Worm (Caenorhabditis elegans) whole organism, young adult: ENCODE results near the gene F09G2.8.
A peak's percentile ranks its signal among the peaks of the same experiment; 100 is the strongest.

Experiments
- B0035.1 ChIP-seq: sonication (generic microtip); optimal IDR thresholded peaks from 2 replicates; lab custom pipeline; 2016; ENCODE audit warnings: missing genetic modification characterization, mild to moderate bottlenecking, missing compliant biosample characterization, missing genotype, missing genetic modification reagents
- B0261.1 ChIP-seq: sonication (generic microtip); optimal IDR thresholded peaks from 2 replicates; lab custom pipeline; 2016; ENCODE audit warnings: mild to moderate bottlenecking, missing genetic modification characterization, moderate library complexity, missing compliant biosample characterization
- C06A6.2 ChIP-seq: fragments of 200-800 bp; sonication (Bioruptor generic); conservative IDR thresholded peaks from 2 replicates; pipeline ENCODE4 v1.3.6; 2022; ENCODE audit warnings: missing genetic modification characterization, missing compliant biosample characterization
- D2030.7 ChIP-seq: fragments of 200-800 bp; sonication (Bioruptor generic); IDR thresholded peaks from 2 replicates; pipeline ENCODE4 v1.3.6; 2022; ENCODE audit warnings: missing genetic modification reagents, missing genetic modification characterization, missing compliant biosample characterization
- F10E7.11 ChIP-seq: sonication (generic microtip); optimal IDR thresholded peaks from 2 replicates; lab custom pipeline; 2017; ENCODE audit warnings: mild to moderate bottlenecking, missing genetic modification characterization, moderate library complexity, missing compliant biosample characterization
- F23B12.7 ChIP-seq: sonication (generic microtip); optimal IDR thresholded peaks from 2 replicates; lab custom pipeline; 2017; ENCODE audit warnings: missing genetic modification characterization, mild to moderate bottlenecking, missing compliant biosample characterization, antibody characterized with exemption, moderate library complexity; ENCODE audit not compliant: insufficient read depth
- F33H1.4 ChIP-seq: fragments of 200-800 bp; sonication (Bioruptor generic); IDR thresholded peaks from 2 replicates; pipeline ENCODE4 v1.3.6; 2022; ENCODE audit warnings: missing genetic modification reagents, missing genetic modification characterization, missing compliant biosample characterization
- F49E8.2 ChIP-seq: sonication (generic microtip); optimal IDR thresholded peaks from 3 replicates; lab custom pipeline; 2017; ENCODE audit warnings: missing genetic modification characterization, mild to moderate bottlenecking, missing compliant biosample characterization, antibody characterized with exemption, moderate library complexity; ENCODE audit not compliant: insufficient read depth
- F52B5.7 ChIP-seq: sonication (generic microtip); optimal IDR thresholded peaks from 2 replicates; lab custom pipeline; 2016; ENCODE audit warnings: mild to moderate bottlenecking, missing genetic modification characterization, missing compliant biosample characterization
- K12H6.12 ChIP-seq: fragments of 200-800 bp; sonication (Bioruptor generic); optimal IDR thresholded peaks from 2 replicates; lab custom pipeline; 2018; ENCODE audit warnings: mild to moderate bottlenecking, missing genetic modification characterization, missing compliant biosample characterization
- akir-1 ChIP-seq: fragments of 200-800 bp; sonication (Bioruptor generic); optimal IDR thresholded peaks from 2 replicates; lab custom pipeline; 2018; ENCODE audit warnings: mild to moderate bottlenecking, missing genetic modification characterization, moderate library complexity, missing compliant biosample characterization
- ama-1 ChIP-seq, 3 experiments: fragments of 150-350 bp in 1 of 3; sonication (generic microtip) in 2 of 3; optimal IDR thresholded peaks; 2 replicates each; lab custom pipeline; 2014 to 2018; ENCODE audit warnings: missing biosample characterization in 2 of 3, missing genetic modification characterization in 2 of 3, missing genetic modification reagents in 2 of 3
- aptf-2 ChIP-seq: fragments of 200-800 bp; sonication (Bioruptor generic); conservative IDR thresholded peaks from 2 replicates; pipeline ENCODE4 v1.3.6; 2022; ENCODE audit warnings: missing genetic modification reagents, missing genetic modification characterization, missing compliant biosample characterization
- athp-1 ChIP-seq: sonication (generic microtip); optimal IDR thresholded peaks from 2 replicates; lab custom pipeline; 2017; ENCODE audit warnings: mild to moderate bottlenecking, missing genetic modification characterization, missing compliant biosample characterization
- bed-1 ChIP-seq: fragments of 200-800 bp; sonication (Bioruptor generic); IDR thresholded peaks from 2 replicates; pipeline ENCODE4 v1.3.6; 2022; ENCODE audit warnings: missing genetic modification reagents, missing genetic modification characterization, missing compliant biosample characterization
- ceh-100 ChIP-seq: fragments of 200-800 bp; sonication (Bioruptor generic); IDR thresholded peaks from 2 replicates; pipeline ENCODE4 v1.3.6; 2022; ENCODE audit warnings: missing genetic modification reagents, missing genetic modification characterization, missing compliant biosample characterization
- ceh-58 ChIP-seq: fragments of 200-800 bp; sonication (Bioruptor generic); IDR thresholded peaks from 2 replicates; pipeline ENCODE4 v1.3.6; 2022; ENCODE audit warnings: missing genetic modification characterization, missing compliant biosample characterization
- ceh-79 ChIP-seq: sonication (generic microtip); optimal IDR thresholded peaks from 2 replicates; lab custom pipeline; 2017; ENCODE audit warnings: mild to moderate bottlenecking, missing genetic modification characterization, missing compliant biosample characterization
- chd-7 ChIP-seq: sonication (generic microtip); optimal IDR thresholded peaks from 2 replicates; lab custom pipeline; 2016; ENCODE audit warnings: mild to moderate bottlenecking, missing genetic modification characterization, moderate library complexity, missing compliant biosample characterization
- dpff-1 ChIP-seq: sonication (generic microtip); optimal IDR thresholded peaks from 2 replicates; lab custom pipeline; 2017; ENCODE audit warnings: mild to moderate bottlenecking, missing genetic modification characterization, missing compliant biosample characterization
- egl-44 ChIP-seq: fragments of 200-800 bp; sonication (Bioruptor generic); IDR thresholded peaks from 2 replicates; pipeline ENCODE4 v1.3.6; 2022; ENCODE audit warnings: missing genetic modification reagents, missing genetic modification characterization, missing compliant biosample characterization
- ekl-4 ChIP-seq: fragments of 200-800 bp; sonication (Bioruptor generic); IDR thresholded peaks from 2 replicates; pipeline ENCODE4 v1.3.6; 2022; ENCODE audit warnings: missing genetic modification reagents, missing genetic modification characterization, missing compliant biosample characterization
- ets-4 ChIP-seq: fragments of 200-800 bp; sonication (Bioruptor generic); optimal IDR thresholded peaks from 2 replicates; lab custom pipeline; 2018; ENCODE audit warnings: mild to moderate bottlenecking, missing genetic modification characterization, missing compliant biosample characterization
- fkh-3 ChIP-seq: sonication (generic microtip); optimal IDR thresholded peaks from 2 replicates; lab custom pipeline; 2016; ENCODE audit warnings: mild to moderate bottlenecking, missing genetic modification characterization, missing compliant biosample characterization
- gei-17 ChIP-seq: fragments of 200-800 bp; sonication (Bioruptor generic); optimal IDR thresholded peaks from 2 replicates; lab custom pipeline; 2018; ENCODE audit warnings: mild to moderate bottlenecking, missing genetic modification characterization, missing compliant biosample characterization
- hmg-20 ChIP-seq: fragments of 200-800 bp; sonication (Bioruptor generic); IDR thresholded peaks from 2 replicates; pipeline ENCODE4 v1.3.6; 2022; ENCODE audit warnings: missing genetic modification reagents, missing genetic modification characterization, missing compliant biosample characterization
- lin-26 ChIP-seq: fragments of 200-800 bp; sonication (Bioruptor generic); IDR thresholded peaks from 2 replicates; pipeline ENCODE4 v1.3.6; 2022; ENCODE audit warnings: missing genetic modification reagents, missing genetic modification characterization, missing compliant biosample characterization
- lin-35 ChIP-seq, 3 experiments: fragments of 150-350 bp in 2 of 3; sonication (generic microtip) in 1 of 3; optimal IDR thresholded peaks; 2 replicates each; lab custom pipeline; 2014 to 2018; ENCODE audit warnings: missing biosample characterization in 3 of 3, missing genetic modification characterization in 3 of 3, missing genetic modification reagents in 3 of 3
- lin-40 ChIP-seq: sonication (generic microtip); optimal IDR thresholded peaks from 2 replicates; lab custom pipeline; 2016; ENCODE audit warnings: missing genetic modification characterization, mild to moderate bottlenecking, missing compliant biosample characterization, missing genotype, missing genetic modification reagents
- lsl-1 ChIP-seq: fragments of 200-800 bp; sonication (Bioruptor generic); optimal IDR thresholded peaks from 2 replicates; lab custom pipeline; 2018; ENCODE audit warnings: mild to moderate bottlenecking, missing genetic modification characterization, moderate library complexity, missing compliant biosample characterization
- madf-8 ChIP-seq: fragments of 200-800 bp; sonication (Bioruptor generic); conservative IDR thresholded peaks from 2 replicates; pipeline ENCODE4 v1.3.6; 2022; ENCODE audit warnings: missing genetic modification reagents, missing genetic modification characterization, missing compliant biosample characterization
- mcd-1 ChIP-seq: fragments of 200-800 bp; sonication (Bioruptor generic); IDR thresholded peaks from 2 replicates; pipeline ENCODE4 v1.3.6; 2022; ENCODE audit warnings: missing genetic modification reagents, missing genetic modification characterization, missing compliant biosample characterization
- mel-28 ChIP-seq: sonication (generic microtip); optimal IDR thresholded peaks from 2 replicates; lab custom pipeline; 2016; ENCODE audit warnings: borderline replicate concordance, mild to moderate bottlenecking, missing genetic modification characterization, missing compliant biosample characterization
- mes-4 ChIP-seq: sonication (generic microtip); optimal IDR thresholded peaks from 2 replicates; lab custom pipeline; 2016; ENCODE audit warnings: missing genotype, missing genetic modification characterization, missing compliant biosample characterization
- nhr-120 ChIP-seq: fragments of 200-800 bp; sonication (Bioruptor generic); IDR thresholded peaks from 2 replicates; pipeline ENCODE4 v1.3.6; 2022; ENCODE audit warnings: missing genetic modification characterization, missing compliant biosample characterization
- nhr-90 ChIP-seq: sonication (generic microtip); optimal IDR thresholded peaks from 2 replicates; lab custom pipeline; 2016; ENCODE audit warnings: missing genotype, mild to moderate bottlenecking, missing genetic modification characterization, missing compliant biosample characterization
- pbrm-1 ChIP-seq: fragments of 200-800 bp; sonication (Bioruptor generic); IDR thresholded peaks from 2 replicates; pipeline ENCODE4 v1.3.6; 2022; ENCODE audit warnings: missing genetic modification reagents, missing genetic modification characterization, missing compliant biosample characterization
- rcor-1 ChIP-seq: fragments of 200-800 bp; sonication (Bioruptor generic); IDR thresholded peaks from 2 replicates; pipeline ENCODE4 v1.3.6; 2022; ENCODE audit warnings: missing genetic modification reagents, missing genetic modification characterization, missing compliant biosample characterization
- repo-1 ChIP-seq: sonication (generic microtip); optimal IDR thresholded peaks from 2 replicates; lab custom pipeline; 2017; ENCODE audit warnings: mild to moderate bottlenecking, missing genetic modification characterization, missing compliant biosample characterization
- snpc-1.3 ChIP-seq: sonication (generic microtip); optimal IDR thresholded peaks from 2 replicates; lab custom pipeline; 2017; ENCODE audit warnings: missing genetic modification characterization, mild to moderate bottlenecking, missing compliant biosample characterization, antibody characterized with exemption, moderate library complexity, missing genotype, missing genetic modification reagents; ENCODE audit not compliant: insufficient read depth
- snpc-4 ChIP-seq, 5 experiments: fragments of 150-350 bp in 1 of 5; sonication (generic microtip) in 4 of 5; optimal IDR thresholded peaks; 2 replicates each; lab custom pipeline; 2014 to 2018; ENCODE audit warnings: missing genetic modification characterization in 5 of 5, missing biosample characterization in 3 of 5, antibody characterized with exemption in 2 of 5, mild to moderate bottlenecking in 2 of 5, missing compliant biosample characterization in 2 of 5, missing genotype in 2 of 5, moderate library complexity in 2 of 5, missing genetic modification reagents in 1 of 5
- tbx-9 ChIP-seq: sonication (generic microtip); optimal IDR thresholded peaks from 2 replicates; lab custom pipeline; 2016; ENCODE audit warnings: borderline replicate concordance, missing genetic modification characterization, inconsistent platforms, missing compliant biosample characterization
- tlf-1 ChIP-seq: fragments of 200-800 bp; sonication (Bioruptor generic); optimal IDR thresholded peaks from 2 replicates; lab custom pipeline; 2018; ENCODE audit warnings: mild to moderate bottlenecking, missing genetic modification characterization, missing compliant biosample characterization
- unc-62 ChIP-seq: fragments of 150-350 bp; optimal IDR thresholded peaks from 2 replicates; lab custom pipeline; 2014; ENCODE audit warnings: missing biosample characterization, missing genetic modification reagents, missing genetic modification characterization
- ztf-26 ChIP-seq: sonication (generic microtip); optimal IDR thresholded peaks from 2 replicates; lab custom pipeline; 2017; ENCODE audit warnings: missing genetic modification characterization, missing compliant biosample characterization
- ztf-3 ChIP-seq: fragments of 200-800 bp; sonication (Bioruptor generic); optimal IDR thresholded peaks from 2 replicates; lab custom pipeline; 2018; ENCODE audit warnings: mild to moderate bottlenecking, missing genetic modification characterization, missing compliant biosample characterization
- ztf-6 ChIP-seq: fragments of 200-800 bp; sonication (Bioruptor generic); IDR thresholded peaks from 2 replicates; pipeline ENCODE4 v1.3.6; 2022; ENCODE audit warnings: missing genetic modification reagents, missing genetic modification characterization, missing compliant biosample characterization

F09G2.8 gene

ce11 chrV:7196498-7196966 is 3.1 kb upstream of the F09G2.8 start, which contains the start of gene F09G2.2:
TSS of gene F09G2.2 (plus strand) at chrV:7196916.
- TF ChIP-seq ztf-6, result no peak
- TF ChIP-seq athp-1 (tag; lab: Kevin White, UChicago), result peak; percentile 66
- TF ChIP-seq tlf-1 (GFP tag; lab: Kevin White, UChicago), result peak; percentile 84
- peak; percentile 89 for TF ChIP-seq pbrm-1
- no peak for TF ChIP-seq mel-28 (tag; lab: Kevin White, UChicago)
- TF ChIP-seq madf-8 (GFP tag; lab: Robert Waterston, UW), result peak; percentile 82
- TF ChIP-seq ekl-4 (GFP tag; lab: Robert Waterston, UW), result peak; percentile 96
- no peak for TF ChIP-seq F52B5.7 (tag; lab: Kevin White, UChicago)
- no peak for TF ChIP-seq bed-1 (GFP tag; lab: Robert Waterston, UW)
- peak; percentile 85 for TF ChIP-seq ztf-26 (tag; lab: Kevin White, UChicago)
- no peak for TF ChIP-seq nhr-120 (GFP tag; lab: Robert Waterston, UW)
- peak; percentile 79 for TF ChIP-seq F33H1.4
- peak; percentile 93 for TF ChIP-seq rcor-1 (GFP tag; lab: Robert Waterston, UW)
- TF ChIP-seq chd-7 (tag; lab: Kevin White, UChicago), result peak; percentile 33
- TF ChIP-seq D2030.7 (GFP tag; lab: Robert Waterston, UW), result peak; percentile 88
- TF ChIP-seq tbx-9, result no peak
- TF ChIP-seq fkh-3 (tag; lab: Kevin White, UChicago), result no peak
- peak; percentile 79 for TF ChIP-seq K12H6.12 (tag; lab: Kevin White, UChicago)
- no peak for TF ChIP-seq F10E7.11 (tag; lab: Kevin White, UChicago)
- TF ChIP-seq ceh-100 (GFP tag; lab: Robert Waterston, UW), result peak; percentile 71
- TF ChIP-seq snpc-1.3, result peak; percentile 83
- peak; percentile 80 for TF ChIP-seq lsl-1 (GFP tag; lab: Kevin White, UChicago)
- no peak for TF ChIP-seq B0261.1
- no peak for TF ChIP-seq aptf-2
- TF ChIP-seq egl-44 (GFP tag; lab: Robert Waterston, UW), result peak; percentile 52; the same call in 1 of the 2 replicates
- TF ChIP-seq mcd-1 (GFP tag; lab: Robert Waterston, UW), result peak; percentile 85
- TF ChIP-seq gei-17, result peak; percentile 42
- TF ChIP-seq lin-40 (tag; lab: Kevin White, UChicago), result peak; percentile 86
- no peak for TF ChIP-seq akir-1
- no peak for TF ChIP-seq ceh-58 (GFP tag; lab: Robert Waterston, UW)
- TF ChIP-seq unc-62 (GFP tag; lab: Kevin White, UChicago), result peak; percentile 13
- TF ChIP-seq dpff-1 (tag; lab: Kevin White, UChicago), result no peak
- peak; percentile 3 to 93 (median 10) for TF ChIP-seq lin-35 (GFP tag; optimal IDR thresholded peaks at IDR 0.05; lab: Kevin White, UChicago)
- peak; percentile 8 for TF ChIP-seq nhr-90 (tag; lab: Kevin White, UChicago)
- 0 out of 2 replicates have a peak, but pooled peaks have one; percentile 48 for TF ChIP-seq hmg-20 (GFP tag; lab: Robert Waterston, UW)
- TF ChIP-seq B0035.1 (tag; lab: Kevin White, UChicago), result peak; percentile 0
- TF ChIP-seq ama-1 (optimal IDR thresholded peaks at IDR 0.05; lab: Kevin White, UChicago), result no peak
- TF ChIP-seq ama-1 (GFP tag; optimal IDR thresholded peaks at IDR 0.05; lab: Kevin White, UChicago), result no peak
- no peak for TF ChIP-seq lin-26 (GFP tag; lab: Robert Waterston, UW)
- TF ChIP-seq mes-4 (tag; lab: Kevin White, UChicago), result no peak
- TF ChIP-seq F23B12.7 (tag; lab: Kevin White, UChicago), result peak; percentile 61
- TF ChIP-seq ztf-3 (GFP tag; lab: Kevin White, UChicago), result no peak
- no peak; the same call in 1 of the 2 replicates for TF ChIP-seq C06A6.2
- no peak for TF ChIP-seq snpc-4 (GFP tag; optimal IDR thresholded peaks at IDR 0.05; lab: Kevin White, UChicago)
- peak; percentile 34 to 78 (median 70) for TF ChIP-seq snpc-4 (tag; optimal IDR thresholded peaks at IDR 0.05; lab: Kevin White, UChicago)
- no peak for TF ChIP-seq ceh-79 (tag; lab: Kevin White, UChicago)
- TF ChIP-seq ets-4 (GFP tag; lab: Kevin White, UChicago), result peak; percentile 42
- peak; percentile 9 for TF ChIP-seq F49E8.2 (tag; lab: Kevin White, UChicago)
- no peak for TF ChIP-seq repo-1 (tag; lab: Kevin White, UChicago)
